Worm (Caenorhabditis elegans) whole organism, L2 larva: Measurements from ENCODE around the gene C54E10.7.

ENCODE experiments used
- aly-2 ChIP-seq: fragments of 150-350 bp; optimal IDR thresholded peaks from 2 replicates; lab custom pipeline; 2014; ENCODE audit warnings: missing biosample characterization, missing genetic modification characterization
- egl-27 ChIP-seq: sonication (generic microtip); optimal IDR thresholded peaks from 3 replicates; lab custom pipeline; 2017; ENCODE audit warnings: missing biosample characterization, missing genetic modification reagents, missing genetic modification characterization
- elt-3 ChIP-seq: sonication (generic microtip); optimal IDR thresholded peaks from 2 replicates; lab custom pipeline; 2017; ENCODE audit warnings: missing biosample characterization, missing genetic modification characterization
- gmeb-1 ChIP-seq: fragments of 150-350 bp; optimal IDR thresholded peaks from 2 replicates; lab custom pipeline; 2014; ENCODE audit warnings: missing biosample characterization, missing genetic modification characterization
- lin-39 ChIP-seq: fragments of 150-350 bp; optimal IDR thresholded peaks from 2 replicates; lab custom pipeline; 2014; ENCODE audit warnings: missing biosample characterization, missing genetic modification reagents, missing genetic modification characterization
- lsy-2 ChIP-seq, 2 experiments: fragments of 150-350 bp in 1 of 2; sonication (generic microtip) in 1 of 2; optimal IDR thresholded peaks; 2 replicates each; lab custom pipeline; 2014 to 2017; ENCODE audit warnings: missing biosample characterization in 2 of 2, missing genetic modification characterization in 2 of 2
- mab-5 ChIP-seq: fragments of 150-350 bp; optimal IDR thresholded peaks from 2 replicates; lab custom pipeline; 2014; ENCODE audit warnings: missing biosample characterization, missing genetic modification characterization
- nhr-129 ChIP-seq: fragments of 150-350 bp; optimal IDR thresholded peaks from 2 replicates; lab custom pipeline; 2014; ENCODE audit warnings: missing biosample characterization, missing genetic modification characterization
- nhr-6 ChIP-seq: fragments of 150-350 bp; optimal IDR thresholded peaks from 2 replicates; lab custom pipeline; 2014; ENCODE audit warnings: missing biosample characterization, missing genetic modification characterization
- snpc-4 ChIP-seq: fragments of 150-350 bp; optimal IDR thresholded peaks from 2 replicates; lab custom pipeline; 2014; ENCODE audit warnings: missing biosample characterization, missing genetic modification characterization
- zag-1 ChIP-seq: fragments of 150-350 bp; optimal IDR thresholded peaks from 2 replicates; lab custom pipeline; 2014; ENCODE audit warnings: missing biosample characterization, missing genetic modification characterization
- ztf-1 ChIP-seq: fragments of 200-800 bp; sonication (Bioruptor generic); conservative IDR thresholded peaks from 2 replicates; pipeline ENCODE4 v1.3.6; 2022; ENCODE audit warnings: missing genetic modification characterization, missing compliant biosample characterization

ce11 chrV:18848578-18848977 lies 37.1 kb downstream of the C54E10.7 start:
- TF ChIP-seq egl-27 (no peak), nhr-6 (tag; lab: Kevin White, UChicago) (no peak), aly-2 (tag; lab: Kevin White, UChicago) (no peak), lsy-2 (tag; optimal IDR thresholded peaks at IDR 0.05; lab: Kevin White, UChicago) (no peak), ztf-1 (GFP tag; lab: Robert Waterston, UW) (no peak), nhr-129 (tag; lab: Kevin White, UChicago) (no peak), snpc-4 (tag; lab: Kevin White, UChicago) (no peak), gmeb-1 (no peak), lin-39 (tag; lab: Kevin White, UChicago) (no peak), zag-1 (no peak), elt-3 (tag; lab: Kevin White, UChicago) (no peak), mab-5 (tag; lab: Kevin White, UChicago) (no peak)
